Worm (Caenorhabditis elegans) whole organism, L2 larva: Measurements from ENCODE around the gene wrt-1.
A peak's percentile ranks its signal among the peaks of the same experiment; 100 is the strongest.

Source experiments
- R02D3.7 ChIP-seq: fragments of 150-350 bp; optimal IDR thresholded peaks from 2 replicates; lab custom pipeline; 2014; ENCODE audit warnings: missing biosample characterization, missing genetic modification characterization
- ceh-16 ChIP-seq: fragments of 150-350 bp; optimal IDR thresholded peaks from 2 replicates; lab custom pipeline; 2014; ENCODE audit warnings: missing biosample characterization, missing genetic modification characterization
- elt-3 ChIP-seq: sonication (generic microtip); optimal IDR thresholded peaks from 2 replicates; lab custom pipeline; 2017; ENCODE audit warnings: missing biosample characterization, missing genetic modification characterization
- lin-13 ChIP-seq: fragments of 150-350 bp; optimal IDR thresholded peaks from 2 replicates; lab custom pipeline; 2014; ENCODE audit warnings: missing biosample characterization, missing genetic modification reagents, missing genetic modification characterization
- lin-39 ChIP-seq: fragments of 150-350 bp; optimal IDR thresholded peaks from 2 replicates; lab custom pipeline; 2014; ENCODE audit warnings: missing biosample characterization, missing genetic modification reagents, missing genetic modification characterization
- lsy-2 ChIP-seq, 2 experiments: fragments of 150-350 bp in 1 of 2; sonication (generic microtip) in 1 of 2; optimal IDR thresholded peaks; 2 replicates each; lab custom pipeline; 2014 to 2017; ENCODE audit warnings: missing biosample characterization in 2 of 2, missing genetic modification characterization in 2 of 2
- mbf-1 ChIP-seq: sonication (generic microtip); optimal IDR thresholded peaks from 2 replicates; lab custom pipeline; 2017; ENCODE audit warnings: missing biosample characterization, missing genetic modification characterization
- mdl-1 ChIP-seq, 2 experiments: fragments of 150-350 bp in 1 of 2; sonication (generic microtip) in 1 of 2; optimal IDR thresholded peaks; 2 replicates each; lab custom pipeline; 2017; ENCODE audit warnings: missing biosample characterization in 2 of 2, missing genetic modification characterization in 2 of 2
- nhr-237 ChIP-seq: fragments of 150-350 bp; optimal IDR thresholded peaks from 2 replicates; lab custom pipeline; 2014; ENCODE audit warnings: missing biosample characterization, missing genetic modification characterization
- snpc-4 ChIP-seq: fragments of 150-350 bp; optimal IDR thresholded peaks from 2 replicates; lab custom pipeline; 2014; ENCODE audit warnings: missing biosample characterization, missing genetic modification characterization
- unc-55 ChIP-seq: fragments of 150-350 bp; sonication (generic microtip); optimal IDR thresholded peaks from 3 replicates; lab custom pipeline; 2014; ENCODE audit warnings: missing biosample characterization, missing genetic modification reagents, missing genetic modification characterization
- zag-1 ChIP-seq: fragments of 150-350 bp; optimal IDR thresholded peaks from 2 replicates; lab custom pipeline; 2014; ENCODE audit warnings: missing biosample characterization, missing genetic modification characterization
- ztf-11 ChIP-seq: sonication (generic microtip); optimal IDR thresholded peaks from 2 replicates; lab custom pipeline; 2017; ENCODE audit warnings: missing biosample characterization, missing genetic modification characterization
- ztf-4 ChIP-seq: fragments of 150-350 bp; optimal IDR thresholded peaks from 2 replicates; lab custom pipeline; 2014; ENCODE audit warnings: missing biosample characterization, missing genetic modification characterization

DNA sequence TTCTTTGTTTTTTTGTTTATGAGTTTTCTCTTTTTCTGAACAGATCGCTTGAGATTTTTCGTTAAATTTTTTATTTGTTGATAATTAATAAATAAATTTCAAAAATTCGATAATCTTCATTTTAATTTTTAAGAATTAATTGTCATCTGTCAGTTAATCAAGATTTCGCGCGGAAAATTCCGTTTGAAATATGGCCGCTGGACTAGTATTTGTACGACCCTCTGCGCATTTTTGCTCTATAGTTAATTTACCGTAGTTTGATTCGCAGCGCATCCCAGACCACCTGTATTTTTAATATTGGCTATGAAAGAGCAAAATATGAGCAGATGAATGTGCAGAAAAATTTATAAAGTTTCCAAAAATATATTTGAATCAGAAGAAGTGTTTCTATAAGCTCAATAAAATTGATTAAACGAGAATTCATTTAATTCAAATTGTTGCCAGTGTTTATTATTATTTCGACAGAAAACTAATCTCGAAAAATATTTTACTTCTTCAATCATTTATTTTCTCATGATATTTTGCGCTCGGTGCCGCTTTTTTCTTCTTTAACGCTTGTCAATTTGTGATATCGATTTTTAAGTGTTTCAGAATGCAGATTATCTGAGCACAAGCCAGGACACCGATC is 6.9 kb downstream of the wrt-1 start, which contains the start of gene nfi-1:
- TF ChIP-seq lsy-2 (tag; optimal IDR thresholded peaks at IDR 0.05; lab: Kevin White, UChicago) (peak; percentile 3 to 95), nhr-237 (tag; lab: Kevin White, UChicago) (no peak), ztf-4 (tag; lab: Kevin White, UChicago) (no peak), mbf-1 (tag; lab: Kevin White, UChicago) (no peak), ceh-16 (tag; lab: Kevin White, UChicago) (no peak), elt-3 (no peak), unc-55 (GFP tag; lab: Kevin White, UChicago) (peak; percentile 59), mdl-1 (tag; optimal IDR thresholded peaks at IDR 0.05; lab: Kevin White, UChicago) (no peak), R02D3.7 (no peak), lin-39 (tag; lab: Kevin White, UChicago) (no peak), lin-13 (peak; percentile 32), ztf-11 (tag; lab: Kevin White, UChicago) (no peak), snpc-4 (tag; lab: Kevin White, UChicago) (no peak), zag-1 (tag; lab: Kevin White, UChicago) (no peak)
